Fruit fly (Drosophila melanogaster) whole organism, embryonic: Measurements from ENCODE around the gene CG32320.

Experiments
- CG2678 ChIP-seq: fragments of 200-800 bp; sonication (Bioruptor generic); optimal IDR thresholded peaks from 3 replicates; lab custom pipeline; 2019; ENCODE audit warnings: missing biosample characterization, mild to moderate bottlenecking, missing genetic modification characterization, moderate library complexity
- psq ChIP-seq: fragments of 200-800 bp; sonication (Bioruptor generic); optimal IDR thresholded peaks from 2 replicates; lab custom pipeline; 2017; ENCODE audit warnings: missing biosample characterization, missing genetic modification characterization

- no peak for TF ChIP-seq CG2678
- no peak for TF ChIP-seq psq (GFP tag; lab: Kevin White, UChicago)
These were observed 22.6 kb downstream of the CG32320 start for dm6 chr3L:1420950-1421349.
